Fruit fly (Drosophila melanogaster) whole organism, adult: Measurements from ENCODE around the gene CG34367.
A peak's percentile ranks its signal among the peaks of the same experiment; 100 is the strongest.

Experiments
- CG11617 ChIP-seq: fragments of 200-800 bp; sonication (Bioruptor generic); optimal IDR thresholded peaks from 2 replicates; lab custom pipeline; 2017; ENCODE audit warnings: mild to moderate bottlenecking, missing biosample characterization, missing genetic modification reagents, missing genetic modification characterization
- CG12768 ChIP-seq: fragments of 200-800 bp; sonication (Bioruptor generic); optimal IDR thresholded peaks from 2 replicates; lab custom pipeline; 2017; ENCODE audit warnings: missing biosample characterization, missing genetic modification characterization, mild to moderate bottlenecking, moderate library complexity, missing genetic modification reagents
- CG14711 ChIP-seq: fragments of 200-800 bp; sonication (Bioruptor generic); optimal IDR thresholded peaks from 2 replicates; lab custom pipeline; 2018; ENCODE audit warnings: missing biosample characterization, mild to moderate bottlenecking, missing genetic modification characterization, moderate library complexity
- CG1620 ChIP-seq: fragments of 200-800 bp; sonication (Bioruptor generic); optimal IDR thresholded peaks from 2 replicates; lab custom pipeline; 2016; ENCODE audit warnings: missing biosample characterization, missing genetic modification characterization
- CG33017 ChIP-seq: fragments of 200-800 bp; sonication (Bioruptor generic); optimal IDR thresholded peaks from 2 replicates; lab custom pipeline; 2018; ENCODE audit warnings: missing biosample characterization, mild to moderate bottlenecking, missing genetic modification characterization, moderate library complexity
- CG5204 ChIP-seq: fragments of 200-800 bp; sonication (Bioruptor generic); optimal IDR thresholded peaks from 2 replicates; lab custom pipeline; 2016; ENCODE audit warnings: missing biosample characterization, missing genetic modification characterization
- CG7045 ChIP-seq: fragments of 200-800 bp; sonication (Bioruptor generic); optimal IDR thresholded peaks from 2 replicates; lab custom pipeline; 2017; ENCODE audit warnings: missing biosample characterization, mild to moderate bottlenecking, missing genetic modification characterization
- CG7101 ChIP-seq: fragments of 200-800 bp; sonication (Bioruptor generic); optimal IDR thresholded peaks from 2 replicates; lab custom pipeline; 2018; ENCODE audit warnings: missing biosample characterization, mild to moderate bottlenecking, missing genetic modification characterization, moderate library complexity
- Clk ChIP-seq: fragments of 200-800 bp; sonication (Bioruptor generic); optimal IDR thresholded peaks from 2 replicates; lab custom pipeline; 2017; ENCODE audit warnings: missing biosample characterization, missing genetic modification characterization
- Crg-1 ChIP-seq: fragments of 200-800 bp; sonication (Bioruptor generic); optimal IDR thresholded peaks from 2 replicates; lab custom pipeline; 2016; ENCODE audit warnings: missing biosample characterization, missing genetic modification characterization
- Hr96 ChIP-seq: fragments of 200-800 bp; sonication (Bioruptor generic); optimal IDR thresholded peaks from 2 replicates; lab custom pipeline; 2016; ENCODE audit warnings: missing biosample characterization, missing genetic modification characterization
- Mnt ChIP-seq: fragments of 200-800 bp; sonication (Bioruptor generic); optimal IDR thresholded peaks from 2 replicates; lab custom pipeline; 2016; ENCODE audit warnings: missing biosample characterization, mild to moderate bottlenecking, missing genetic modification characterization
- bab1 ChIP-seq: fragments of 200-800 bp; sonication (Bioruptor generic); optimal IDR thresholded peaks from 3 replicates; lab custom pipeline; 2019; ENCODE audit warnings: missing biosample characterization, mild to moderate bottlenecking, missing genetic modification characterization, moderate library complexity
- cic ChIP-seq: fragments of 200-800 bp; sonication (Bioruptor generic); optimal IDR thresholded peaks from 2 replicates; lab custom pipeline; 2017; ENCODE audit warnings: missing biosample characterization, mild to moderate bottlenecking, missing genetic modification characterization, moderate library complexity
- cnc ChIP-seq, 2 experiments: fragments of >200 bp; optimal IDR thresholded peaks; 2 replicates each; lab custom pipeline; 2017
- kay ChIP-seq: fragments of 200-800 bp; sonication (Bioruptor generic); peaks from one replicate; lab custom pipeline; 2016; ENCODE audit warnings: missing biosample characterization, missing genetic modification characterization, borderline replicate concordance
- ovo ChIP-seq: fragments of 200-800 bp; sonication (Bioruptor generic); optimal IDR thresholded peaks from 2 replicates; lab custom pipeline; 2016; ENCODE audit warnings: missing biosample characterization, missing genetic modification characterization
- pad ChIP-seq: fragments of 200-800 bp; sonication (Bioruptor generic); optimal IDR thresholded peaks from 3 replicates; lab custom pipeline; 2017; ENCODE audit warnings: missing biosample characterization, missing genetic modification characterization, mild to moderate bottlenecking, moderate library complexity, missing genetic modification reagents
- tj ChIP-seq: fragments of 200-800 bp; sonication (Bioruptor generic); optimal IDR thresholded peaks from 3 replicates; lab custom pipeline; 2017; ENCODE audit warnings: missing biosample characterization, mild to moderate bottlenecking, missing genetic modification characterization, moderate library complexity
- toe ChIP-seq: fragments of 200-800 bp; sonication (Bioruptor generic); optimal IDR thresholded peaks from 2 replicates; lab custom pipeline; 2016; ENCODE audit warnings: missing biosample characterization, missing genetic modification characterization

The CG34367 gene

DNA sequence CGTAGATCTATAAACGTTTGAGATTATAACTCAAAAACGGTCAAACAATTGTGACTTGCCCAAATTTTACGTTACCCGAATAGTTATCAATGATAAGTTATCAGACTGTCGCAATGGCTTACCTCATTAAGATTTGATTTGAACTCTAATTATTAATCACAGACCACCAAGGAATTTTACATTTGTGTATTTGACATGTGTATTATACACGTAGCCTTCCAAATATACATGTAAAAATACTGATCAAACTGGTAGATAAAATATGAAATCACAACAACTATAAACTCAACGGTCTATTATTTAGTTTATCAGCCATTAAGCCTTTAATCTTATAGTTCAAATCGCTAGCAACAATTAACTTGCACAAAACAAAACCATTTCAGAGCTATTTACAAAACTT is 39.8 kb upstream of the CG34367 start:
- TF ChIP-seq CG14711 (no peak), Crg-1 (no peak), CG33017 (tag; lab: Kevin White, UChicago) (no peak), CG5204 (GFP tag; lab: Kevin White, UChicago) (no peak), Hr96 (GFP tag; lab: Kevin White, UChicago) (no peak), CG12768 (GFP tag; lab: Kevin White, UChicago) (no peak), CG1620 (GFP tag; lab: Kevin White, UChicago) (no peak), tj (no peak), toe (GFP tag; lab: Kevin White, UChicago) (no peak), ovo (GFP tag; lab: Kevin White, UChicago) (no peak), Clk (no peak), pad (no peak), cnc (optimal IDR thresholded peaks at IDR 0.05; lab: Kevin White, UChicago) (no peak), kay (GFP tag; lab: Kevin White, UChicago) (no peak), CG7101 (tag; lab: Kevin White, UChicago) (no peak), CG11617 (GFP tag; lab: Kevin White, UChicago) (no peak), bab1 (GFP tag; lab: Kevin White, UChicago) (no peak), CG7045 (GFP tag; lab: Kevin White, UChicago) (no peak), Mnt (GFP tag; lab: Kevin White, UChicago) (no peak)

- TF ChIP-seq CG12768 (GFP tag; lab: Kevin White, UChicago) (peak; percentile 52), cic (peak; percentile 45), Mnt (GFP tag; lab: Kevin White, UChicago) (peak; percentile 69), ovo (GFP tag; lab: Kevin White, UChicago) (no peak), toe (GFP tag; lab: Kevin White, UChicago) (no peak), CG7045 (GFP tag; lab: Kevin White, UChicago) (peak; percentile 53), Clk (no peak), pad (peak; percentile 28), CG5204 (GFP tag; lab: Kevin White, UChicago) (no peak), CG7101 (tag; lab: Kevin White, UChicago) (peak; percentile 62), CG14711 (peak; percentile 63), Crg-1 (peak; percentile 33), tj (peak; percentile 30), bab1 (GFP tag; lab: Kevin White, UChicago) (peak; percentile 21), CG1620 (GFP tag; lab: Kevin White, UChicago) (peak; percentile 70), kay (GFP tag; lab: Kevin White, UChicago) (peak; percentile 99), Hr96 (GFP tag; lab: Kevin White, UChicago) (no peak), CG11617 (GFP tag; lab: Kevin White, UChicago) (peak; percentile 74), CG33017 (tag; lab: Kevin White, UChicago) (peak; percentile 49), cnc (optimal IDR thresholded peaks at IDR 0.05; lab: Kevin White, UChicago) (no peak)
Observed at dm6 chr2L:10387869-10388726, 34.4 kb upstream of the CG34367 start, which contains the start of gene da. Gene da (plus strand): TSS chr2L:10388105.

DNA sequence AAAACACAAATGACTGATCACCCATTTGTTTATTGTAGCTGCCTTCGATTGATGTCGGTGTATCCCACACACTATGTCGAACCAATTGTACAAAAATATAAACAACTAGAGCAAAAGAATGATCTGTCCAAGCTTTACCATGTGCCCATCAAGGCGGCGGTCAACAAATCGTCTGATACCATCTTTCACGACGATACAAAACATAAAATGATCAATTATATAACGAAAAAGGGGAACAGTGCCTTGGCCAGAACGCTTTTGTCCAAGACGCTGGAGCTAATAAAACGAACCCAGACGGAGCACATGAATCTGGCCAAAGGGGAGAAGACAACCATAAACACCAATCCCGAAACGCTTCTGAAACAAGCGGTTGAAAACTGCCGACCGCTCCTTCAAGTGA is 33.1 kb upstream of the CG34367 start:
- no peak for TF ChIP-seq CG5204 (GFP tag; lab: Kevin White, UChicago)
- no peak for TF ChIP-seq CG11617 (GFP tag; lab: Kevin White, UChicago)
- no peak for TF ChIP-seq Hr96 (GFP tag; lab: Kevin White, UChicago)
- no peak for TF ChIP-seq Crg-1
- TF ChIP-seq CG7045 (GFP tag; lab: Kevin White, UChicago): no peak

DNA sequence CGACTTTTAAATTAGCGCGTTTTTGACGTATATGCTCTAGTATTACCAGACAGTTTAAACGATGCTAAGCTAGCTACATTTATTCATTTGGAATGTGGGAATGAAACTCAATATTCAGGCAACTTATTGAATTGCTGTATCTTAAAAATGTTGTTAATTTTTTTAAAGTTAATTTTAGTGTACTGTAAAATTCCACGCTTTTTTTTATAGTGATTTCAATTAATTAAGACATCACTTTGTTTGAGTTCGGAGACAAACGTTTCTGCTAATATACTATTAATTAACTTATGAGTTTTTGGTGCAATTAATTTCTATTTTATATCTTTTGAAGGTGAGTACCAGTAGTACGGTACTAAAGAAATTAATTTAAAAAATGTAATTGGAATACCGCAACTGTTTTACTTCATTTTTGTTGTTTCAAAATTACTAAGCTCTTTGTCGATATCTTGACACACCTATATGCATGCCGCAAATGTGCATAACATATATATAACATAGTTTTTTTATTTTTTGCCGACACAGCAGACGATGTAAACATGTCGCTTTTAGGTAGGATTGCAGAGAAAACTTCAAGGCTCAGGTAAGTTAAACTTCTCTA is 32.6 kb upstream of the CG34367 start, which contains the start of the genes Cdk1 and mRpS7:
Gene Cdk1 (minus strand): TSS at position 55 of the 598 bp plus-strand sequence.
Gene mRpS7 (plus strand): TSS at position 455 of the 598 bp plus-strand sequence.
- TF ChIP-seq toe (GFP tag; lab: Kevin White, UChicago) (no peak), CG5204 (GFP tag; lab: Kevin White, UChicago) (no peak), ovo (GFP tag; lab: Kevin White, UChicago) (no peak), tj (peak; percentile 40), CG1620 (GFP tag; lab: Kevin White, UChicago) (peak; percentile 40), CG33017 (tag; lab: Kevin White, UChicago) (peak; percentile 52), CG7101 (tag; lab: Kevin White, UChicago) (peak; percentile 64), Mnt (GFP tag; lab: Kevin White, UChicago) (peak; percentile 34), CG7045 (GFP tag; lab: Kevin White, UChicago) (peak; percentile 74), cnc (optimal IDR thresholded peaks at IDR 0.05; lab: Kevin White, UChicago) (no peak), cic (no peak), kay (GFP tag; lab: Kevin White, UChicago) (peak; percentile 82), bab1 (GFP tag; lab: Kevin White, UChicago) (peak; percentile 9), pad (peak; percentile 37), CG11617 (GFP tag; lab: Kevin White, UChicago) (peak; percentile 74), CG14711 (peak; percentile 59), CG12768 (GFP tag; lab: Kevin White, UChicago) (peak; percentile 62), Hr96 (GFP tag; lab: Kevin White, UChicago) (no peak), Crg-1 (peak; percentile 21), Clk (peak; percentile 36)

DNA sequence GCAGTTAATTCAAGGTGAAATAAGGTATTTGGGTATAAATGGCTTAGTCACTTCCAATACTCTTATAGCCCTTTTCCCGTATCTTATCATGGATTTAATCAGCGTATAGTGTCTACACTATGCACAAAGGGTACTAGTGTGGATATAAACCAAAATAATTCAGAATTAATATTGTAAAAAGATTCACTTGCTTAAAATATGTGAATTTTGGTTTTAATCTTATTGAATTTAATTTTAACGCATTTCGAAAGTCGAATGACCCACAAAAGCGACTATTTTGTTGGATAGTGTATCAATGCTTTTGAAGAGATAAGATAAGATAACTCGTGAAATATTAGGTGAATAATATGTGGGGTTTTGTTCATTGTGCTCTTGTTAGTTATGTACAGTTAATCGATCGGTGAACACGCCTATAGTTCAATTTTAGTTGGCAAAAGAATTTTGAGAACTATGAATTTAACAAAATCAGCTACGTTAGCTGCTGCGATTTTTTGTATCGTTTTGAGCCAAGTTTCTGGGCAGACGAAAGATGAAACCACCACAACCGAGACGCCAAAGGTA is 28.3 kb upstream of the CG34367 start, which contains the start of gene CG5096:
Gene CG5096 (plus strand): TSS at position 374 of the 561 bp plus-strand sequence.
- peak; percentile 92 for TF ChIP-seq CG11617 (GFP tag; lab: Kevin White, UChicago)
- peak; percentile 82 for TF ChIP-seq CG7045 (GFP tag; lab: Kevin White, UChicago)
- TF ChIP-seq pad: peak; percentile 71
- peak; percentile 86 for TF ChIP-seq cic
- TF ChIP-seq Crg-1: peak; percentile 55
- TF ChIP-seq CG14711: peak; percentile 90
- TF ChIP-seq CG1620 (GFP tag; lab: Kevin White, UChicago): no peak
- TF ChIP-seq kay (GFP tag; lab: Kevin White, UChicago): peak; percentile 97
- TF ChIP-seq tj: peak; percentile 46
- TF ChIP-seq CG5204 (GFP tag; lab: Kevin White, UChicago): no peak
- TF ChIP-seq CG12768 (GFP tag; lab: Kevin White, UChicago): peak; percentile 92
- peak; percentile 56 for TF ChIP-seq Mnt (GFP tag; lab: Kevin White, UChicago)
- peak in 1 of 2 experiments; percentile 27 for TF ChIP-seq cnc (optimal IDR thresholded peaks at IDR 0.05; lab: Kevin White, UChicago)
- no peak for TF ChIP-seq Hr96 (GFP tag; lab: Kevin White, UChicago)
- peak; percentile 63 for TF ChIP-seq Clk
- TF ChIP-seq CG33017 (tag; lab: Kevin White, UChicago): peak; percentile 96
- no peak for TF ChIP-seq ovo (GFP tag; lab: Kevin White, UChicago)
- no peak for TF ChIP-seq bab1 (GFP tag; lab: Kevin White, UChicago)
- no peak for TF ChIP-seq toe (GFP tag; lab: Kevin White, UChicago)
- TF ChIP-seq CG7101 (tag; lab: Kevin White, UChicago): peak; percentile 96
